Worm (Caenorhabditis elegans): ENCODE data around the gene ZC504.1.

The ZC504.1 gene

DNA sequence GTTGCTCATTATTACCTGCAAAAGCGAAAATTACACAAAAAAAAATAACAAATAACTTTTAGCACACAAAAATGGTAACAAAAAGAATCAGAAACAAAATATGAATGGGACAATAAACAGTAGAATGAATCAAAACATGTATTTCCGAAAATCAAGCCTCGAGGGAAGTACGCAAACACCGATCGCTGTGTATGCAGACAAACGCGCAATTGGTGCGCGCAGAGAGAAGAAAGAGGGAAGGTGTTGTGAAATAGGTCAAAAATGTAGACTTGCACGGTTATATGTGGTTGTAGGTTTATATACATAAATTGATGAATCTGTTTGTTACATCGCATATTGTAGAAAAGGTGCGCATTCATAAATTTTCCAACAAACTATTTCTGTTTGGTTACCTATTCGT is 12.8 kb downstream of the ZC504.1 start, which contains the start of gene cdk-11.2 (continued):
- TF ChIP-seq unc-62 (GFP tag; optimal IDR thresholded peaks at IDR 0.05) = no peak
- TF ChIP-seq zag-1 (tag; optimal IDR thresholded peaks at IDR 0.05) = no peak
- no peak for TF ChIP-seq nhr-237 (tag; optimal IDR thresholded peaks at IDR 0.05)
- TF ChIP-seq Y55F3AM.14 (GFP tag; optimal IDR thresholded peaks at IDR 0.05) = no peak
- TF ChIP-seq ceh-16 (tag; optimal IDR thresholded peaks at IDR 0.05) = no peak
- TF ChIP-seq nhr-11 (tag; optimal IDR thresholded peaks at IDR 0.05) = no peak
- TF ChIP-seq unc-39 (tag; optimal IDR thresholded peaks at IDR 0.05) = no peak
- peak; percentile 67 for TF ChIP-seq sma-9 (GFP tag; optimal IDR thresholded peaks at IDR 0.05)
- no peak for TF ChIP-seq sma-9 (tag; optimal IDR thresholded peaks at IDR 0.05)
- peak; percentile 27 for TF ChIP-seq F13H6.1 (tag; optimal IDR thresholded peaks at IDR 0.05)
- peak; percentile 82 for TF ChIP-seq C34F6.9 (tag; optimal IDR thresholded peaks at IDR 0.05)
- TF ChIP-seq R02D3.7 (tag; optimal IDR thresholded peaks at IDR 0.05) = no peak
- TF ChIP-seq nhr-21 (tag; optimal IDR thresholded peaks at IDR 0.05) = peak; percentile 44
- no peak for TF ChIP-seq nhr-77 (tag; optimal IDR thresholded peaks at IDR 0.05)
- no peak for TF ChIP-seq egl-27 (tag; optimal IDR thresholded peaks at IDR 0.05)
- no peak for TF ChIP-seq aly-2 (tag; optimal IDR thresholded peaks at IDR 0.05)
- TF ChIP-seq crh-2 (tag; optimal IDR thresholded peaks at IDR 0.05) = peak; percentile 64
- TF ChIP-seq mbf-1 (tag; optimal IDR thresholded peaks at IDR 0.05) = no peak
- peak; percentile 86 for TF ChIP-seq nhr-129 (tag; optimal IDR thresholded peaks at IDR 0.05)

DNA sequence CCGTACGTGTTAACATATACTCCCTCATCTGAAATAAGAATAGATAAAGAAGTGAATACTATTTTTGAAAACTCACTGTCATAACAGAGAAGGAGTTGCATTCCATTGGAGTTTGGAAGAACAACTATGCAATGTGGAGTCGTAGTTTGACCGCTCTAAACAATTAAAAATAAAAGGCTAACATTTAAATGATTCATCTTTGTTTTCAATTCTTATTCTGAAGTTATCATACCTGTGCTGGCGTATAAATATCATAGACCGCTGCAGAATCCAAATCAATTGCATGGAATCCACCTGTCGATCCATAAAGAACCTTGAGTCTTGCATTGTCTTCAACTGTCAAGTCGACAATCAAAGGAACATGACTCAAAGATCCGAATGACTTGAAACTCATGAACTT is 15.8 kb downstream of the ZC504.1 start:
- TF ChIP-seq nhr-21 (tag; optimal IDR thresholded peaks at IDR 0.05) = no peak
- no peak for TF ChIP-seq Y55F3AM.14 (GFP tag; optimal IDR thresholded peaks at IDR 0.05)
- no peak for TF ChIP-seq aly-2 (tag; optimal IDR thresholded peaks at IDR 0.05)
- no peak for TF ChIP-seq nhr-237 (tag; optimal IDR thresholded peaks at IDR 0.05)
- TF ChIP-seq crh-2 (tag; optimal IDR thresholded peaks at IDR 0.05) = no peak

DNA sequence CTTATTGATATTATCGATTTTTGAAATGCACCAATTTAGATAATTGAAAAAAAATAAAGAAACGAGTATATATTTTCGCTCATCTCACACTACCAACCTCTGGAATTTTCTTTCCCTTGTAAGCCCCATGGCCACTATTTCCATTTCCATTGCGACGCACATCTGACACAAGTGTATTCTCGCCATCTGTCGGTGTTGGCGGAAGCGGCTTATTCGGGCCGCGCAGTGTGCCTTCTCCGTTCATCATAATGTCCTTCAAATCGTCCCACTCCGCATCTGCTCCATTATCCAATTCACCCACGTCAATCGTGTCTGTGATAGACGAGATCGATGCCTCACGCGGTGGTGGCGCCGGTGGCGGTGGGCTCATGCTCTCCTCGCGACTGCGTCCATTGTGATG is 17.8 kb downstream of the ZC504.1 start:
- TF ChIP-seq nhr-10 (tag; optimal IDR thresholded peaks at IDR 0.05) = no peak
- TF ChIP-seq R02D3.7 (tag; optimal IDR thresholded peaks at IDR 0.05) = no peak
- TF ChIP-seq unc-55 (GFP tag; optimal IDR thresholded peaks at IDR 0.05) = no peak
- no peak for TF ChIP-seq F13H6.1 (tag; optimal IDR thresholded peaks at IDR 0.05)
- TF ChIP-seq ceh-16 (tag; optimal IDR thresholded peaks at IDR 0.05) = no peak
- TF ChIP-seq lin-39 (tag; optimal IDR thresholded peaks at IDR 0.05) = no peak
- TF ChIP-seq lin-11 (tag; optimal IDR thresholded peaks at IDR 0.05) = no peak
- TF ChIP-seq skn-1 (tag; optimal IDR thresholded peaks at IDR 0.05) = no peak
- no peak for TF ChIP-seq nhr-237 (tag; optimal IDR thresholded peaks at IDR 0.05)
- no peak for TF ChIP-seq mbf-1 (tag; optimal IDR thresholded peaks at IDR 0.05)
- no peak for TF ChIP-seq nhr-77 (tag; optimal IDR thresholded peaks at IDR 0.05)
- no peak for TF ChIP-seq Y55F3AM.14 (GFP tag; optimal IDR thresholded peaks at IDR 0.05)
- no peak for TF ChIP-seq nhr-21 (tag; optimal IDR thresholded peaks at IDR 0.05)
- TF ChIP-seq ztf-1 (GFP tag; conservative IDR thresholded peaks at IDR 0.05) = no peak
- TF ChIP-seq alr-1 (tag; optimal IDR thresholded peaks at IDR 0.05) = no peak
- TF ChIP-seq nhr-25 (tag; optimal IDR thresholded peaks at IDR 0.05) = no peak
- TF ChIP-seq ZK546.5 (tag; optimal IDR thresholded peaks at IDR 0.05) = no peak

ce11 chrX:10428109-10428508 is 21.2 kb downstream of the ZC504.1 start:
- peak; percentile 9 for TF ChIP-seq unc-55 (GFP tag; optimal IDR thresholded peaks at IDR 0.05)
- no peak for TF ChIP-seq lsy-2 (tag; optimal IDR thresholded peaks at IDR 0.05)
- no peak for TF ChIP-seq Y55F3AM.14 (GFP tag; optimal IDR thresholded peaks at IDR 0.05)
- no peak for TF ChIP-seq nhr-21 (tag; optimal IDR thresholded peaks at IDR 0.05)
- TF ChIP-seq alr-1 (tag; optimal IDR thresholded peaks at IDR 0.05) = no peak

- no peak for TF ChIP-seq F13H6.1 (tag; optimal IDR thresholded peaks at IDR 0.05)
These were observed 21.6 kb downstream of the ZC504.1 start, which contains the start of gene mig-15 for ce11 chrX:10428557-10428956. Gene mig-15 (minus strand): TSS chrX:10428657.

- TF ChIP-seq fos-1 (tag; optimal IDR thresholded peaks at IDR 0.05) = peak; percentile 21
- no peak for TF ChIP-seq lsy-2 (tag; optimal IDR thresholded peaks at IDR 0.05)
- TF ChIP-seq nhr-25 (tag; optimal IDR thresholded peaks at IDR 0.05) = peak; percentile 20
- TF ChIP-seq lin-11 (tag; optimal IDR thresholded peaks at IDR 0.05) = no peak
- peak; percentile 1 for TF ChIP-seq nhr-129 (tag; optimal IDR thresholded peaks at IDR 0.05)
- TF ChIP-seq nhr-11 (tag; optimal IDR thresholded peaks at IDR 0.05) = no peak
These were observed 22.3 kb downstream of the ZC504.1 start for ce11 chrX:10429203-10429602.

DNA sequence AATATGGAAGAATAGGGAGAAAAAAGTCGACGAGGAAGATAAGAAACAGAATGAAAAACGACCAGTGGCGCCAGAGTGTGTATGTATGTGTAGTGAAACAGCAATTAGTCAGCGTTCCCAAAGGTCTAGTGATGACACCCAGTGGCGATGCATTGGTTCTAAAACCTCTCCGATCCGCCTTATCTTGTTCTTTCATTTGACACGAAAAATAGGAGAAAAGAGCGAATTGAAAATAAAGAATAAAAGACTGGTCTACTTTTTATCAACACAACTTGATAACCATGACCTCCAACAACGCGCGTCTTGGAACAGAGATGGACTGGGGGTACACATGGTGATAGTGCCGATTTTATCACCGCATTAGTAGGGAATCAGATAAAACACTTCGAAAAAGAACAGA is 23.9 kb downstream of the ZC504.1 start:
- TF ChIP-seq nhr-25 (tag; optimal IDR thresholded peaks at IDR 0.05) = peak; percentile 19
- TF ChIP-seq crh-2 (tag; optimal IDR thresholded peaks at IDR 0.05) = peak; percentile 2
- peak; percentile 76 for TF ChIP-seq fos-1 (tag; optimal IDR thresholded peaks at IDR 0.05)
- TF ChIP-seq sma-3 (GFP tag; optimal IDR thresholded peaks at IDR 0.05) = peak; percentile 11
- TF ChIP-seq blmp-1 (tag; optimal IDR thresholded peaks at IDR 0.05; ENCODE audit: insufficient read depth) = peak; percentile 38
- TF ChIP-seq nhr-21 (tag; optimal IDR thresholded peaks at IDR 0.05) = peak; percentile 68
- peak in 1 of 2 experiments; percentile 26 for TF ChIP-seq lsy-2 (tag; optimal IDR thresholded peaks at IDR 0.05)
- TF ChIP-seq nhr-129 (tag; optimal IDR thresholded peaks at IDR 0.05) = no peak
- peak; percentile 26 for TF ChIP-seq sem-4 (tag; optimal IDR thresholded peaks at IDR 0.05)
- TF ChIP-seq snpc-4 (tag; optimal IDR thresholded peaks at IDR 0.05) = no peak
- TF ChIP-seq nhr-23 (tag; optimal IDR thresholded peaks at IDR 0.05) = no peak
- peak; percentile 47 for TF ChIP-seq mab-5 (tag; optimal IDR thresholded peaks at IDR 0.05)
- TF ChIP-seq nhr-77 (tag; optimal IDR thresholded peaks at IDR 0.05) = no peak
- no peak for TF ChIP-seq elt-1 (tag; optimal IDR thresholded peaks at IDR 0.05)
- TF ChIP-seq ceh-82 (tag; optimal IDR thresholded peaks at IDR 0.05) = no peak
- no peak for TF ChIP-seq C34F6.9 (tag; optimal IDR thresholded peaks at IDR 0.05)
- TF ChIP-seq unc-55 (GFP tag; optimal IDR thresholded peaks at IDR 0.05) = peak; percentile 24
- peak; percentile 7 for TF ChIP-seq gmeb-1 (tag; optimal IDR thresholded peaks at IDR 0.05)
- TF ChIP-seq sma-9 (GFP tag; optimal IDR thresholded peaks at IDR 0.05) = peak; percentile 58
- TF ChIP-seq sma-9 (tag; optimal IDR thresholded peaks at IDR 0.05) = no peak

All from whole organism, L2 larva.